Fruit fly (Drosophila melanogaster) whole organism, wandering third instar larva: ENCODE data around the gene CG42680.
A peak's percentile ranks its signal among the peaks of the same experiment; 100 is the strongest.

ENCODE experiments used
- Abd-B ChIP-seq: fragments of >200 bp; optimal IDR thresholded peaks from 2 replicates; lab custom pipeline; 2017; ENCODE audit warnings: missing biosample characterization, missing genetic modification characterization
- CG32264 ChIP-seq: fragments of 200-800 bp; sonication (Bioruptor generic); optimal IDR thresholded peaks from 2 replicates; lab custom pipeline; 2016; ENCODE audit warnings: missing biosample characterization, missing genetic modification characterization
- CG9705 ChIP-seq: fragments of 200-800 bp; sonication (Bioruptor generic); optimal IDR thresholded peaks from 2 replicates; lab custom pipeline; 2018; ENCODE audit warnings: missing biosample characterization, mild to moderate bottlenecking, missing genetic modification characterization
- CrebA ChIP-seq: fragments of 200-800 bp; sonication (Bioruptor generic); optimal IDR thresholded peaks from 2 replicates; lab custom pipeline; 2016; ENCODE audit warnings: missing biosample characterization, mild to moderate bottlenecking, missing genetic modification characterization, borderline replicate concordance
- Dfd ChIP-seq: fragments of >200 bp; optimal IDR thresholded peaks from 2 replicates; lab custom pipeline; 2017; ENCODE audit warnings: missing biosample characterization, missing genetic modification characterization
- Dif ChIP-seq: fragments of 200-275, 200-300 bp; sonication (Bioruptor generic); optimal IDR thresholded peaks from 2 replicates; lab custom pipeline; 2018; ENCODE audit warnings: missing biosample characterization, missing genetic modification characterization; ENCODE audit not compliant: partially characterized antibody
- GATAd ChIP-seq: sonication (Bioruptor generic); optimal IDR thresholded peaks from 2 replicates; lab custom pipeline; 2016; ENCODE audit warnings: missing biosample characterization, missing genetic modification characterization
- HLH106 ChIP-seq: fragments of 200-800 bp; optimal IDR thresholded peaks from 3 replicates; lab custom pipeline; 2019; ENCODE audit warnings: missing biosample characterization, mild to moderate bottlenecking, missing genetic modification characterization, moderate library complexity
- Hnf4 ChIP-seq: fragments of 200-800 bp; sonication (Bioruptor generic); optimal IDR thresholded peaks from 2 replicates; lab custom pipeline; 2016; ENCODE audit warnings: missing biosample characterization, mild to moderate bottlenecking, missing genetic modification characterization
- Hr78 ChIP-seq: fragments of >200 bp; optimal IDR thresholded peaks from 2 replicates; lab custom pipeline; 2017; ENCODE audit warnings: missing biosample characterization, missing genetic modification characterization
- Hr83 ChIP-seq: fragments of 200-300 bp; sonication (Bioruptor generic); optimal IDR thresholded peaks from 2 replicates; lab custom pipeline; 2016; ENCODE audit warnings: missing biosample characterization, mild to moderate bottlenecking, missing genetic modification characterization, moderate library complexity; ENCODE audit not compliant: poor library complexity, severe bottlenecking
- Jra ChIP-seq: sonication (Bioruptor generic); optimal IDR thresholded peaks from 2 replicates; lab custom pipeline; 2016; ENCODE audit warnings: missing biosample characterization, missing genetic modification characterization
- Mio ChIP-seq: sonication (Bioruptor generic); optimal IDR thresholded peaks from 2 replicates; lab custom pipeline; 2016; ENCODE audit warnings: missing biosample characterization, missing genetic modification characterization
- Myc ChIP-seq: fragments of >200 bp; optimal IDR thresholded peaks from 2 replicates; lab custom pipeline; 2017
- N ChIP-seq: fragments of >200 bp; optimal IDR thresholded peaks from 2 replicates; lab custom pipeline; 2018; ENCODE audit warnings: missing biosample characterization, missing external identifiers, missing genetic modification characterization
- OdsH ChIP-seq: fragments of 200-800 bp; sonication (Bioruptor generic); optimal IDR thresholded peaks from 2 replicates; lab custom pipeline; 2016; ENCODE audit warnings: missing biosample characterization, mild to moderate bottlenecking, missing genetic modification characterization
- Rel ChIP-seq, 2 experiments: fragments of 200-800 bp; sonication (Bioruptor generic) in 1 of 2; optimal IDR thresholded peaks; 2 replicates in 1 of 2; 3 replicates in 1 of 2; lab custom pipeline; 2016 to 2019; ENCODE audit warnings: mild to moderate bottlenecking in 2 of 2, missing biosample characterization in 2 of 2, missing genetic modification characterization in 2 of 2, moderate library complexity in 1 of 2
- Sp1 ChIP-seq: fragments of 200-800 bp; sonication (Bioruptor generic); optimal IDR thresholded peaks from 3 replicates; lab custom pipeline; 2019; ENCODE audit warnings: missing biosample characterization, mild to moderate bottlenecking, missing genetic modification characterization, moderate library complexity
- Vsx2 ChIP-seq: fragments of 200-300, 225-300 bp; sonication (Bioruptor generic); optimal IDR thresholded peaks from 2 replicates; lab custom pipeline; 2018; ENCODE audit warnings: missing biosample characterization, missing genetic modification characterization; ENCODE audit not compliant: partially characterized antibody
- br ChIP-seq: fragments of 200-800 bp; sonication (Bioruptor generic); optimal IDR thresholded peaks from 2 replicates; lab custom pipeline; 2016; ENCODE audit warnings: missing biosample characterization, missing genetic modification characterization
- brk ChIP-seq: fragments of 200-800 bp; sonication (Bioruptor generic); optimal IDR thresholded peaks from 2 replicates; lab custom pipeline; 2016; ENCODE audit warnings: missing biosample characterization, mild to moderate bottlenecking, missing genetic modification characterization
- dl ChIP-seq, 2 experiments: fragments of 175-275, 200-275 bp in 1 of 2; fragments of 200-275 bp in 1 of 2; sonication (Bioruptor generic); optimal IDR thresholded peaks; lab custom pipeline; 2018; ENCODE audit warnings: mild to moderate bottlenecking in 2 of 2, missing biosample characterization in 2 of 2, missing genetic modification characterization in 2 of 2, moderate library complexity in 2 of 2; ENCODE audit not compliant: partially characterized antibody in 2 of 2, insufficient read depth in 1 of 2
- dmrt93B ChIP-seq: fragments of 200-800 bp; sonication (Bioruptor generic); optimal IDR thresholded peaks from 2 replicates; lab custom pipeline; 2018; ENCODE audit warnings: missing biosample characterization, mild to moderate bottlenecking, missing genetic modification characterization
- dsf ChIP-seq: sonication (Bioruptor generic); optimal IDR thresholded peaks from 2 replicates; lab custom pipeline; 2016; ENCODE audit warnings: missing biosample characterization, missing genetic modification characterization, borderline replicate concordance
- ey ChIP-seq: fragments of 200-800 bp; sonication (Bioruptor generic); optimal IDR thresholded peaks from 2 replicates; lab custom pipeline; 2016; ENCODE audit warnings: missing biosample characterization, missing genetic modification characterization
- foxo ChIP-seq, 2 experiments: fragments of 200-800 bp; sonication (Bioruptor generic); optimal IDR thresholded peaks; 2 replicates in 1 of 2; 3 replicates in 1 of 2; lab custom pipeline; 2016 to 2017; ENCODE audit warnings: missing biosample characterization in 2 of 2, missing genetic modification characterization in 2 of 2
- fru ChIP-seq: fragments of 200-800 bp; sonication (Bioruptor generic); optimal IDR thresholded peaks from 3 replicates; lab custom pipeline; 2016; ENCODE audit warnings: missing biosample characterization, mild to moderate bottlenecking, missing genetic modification characterization
- h ChIP-seq: fragments of 200-800 bp; sonication (Bioruptor generic); optimal IDR thresholded peaks from 3 replicates; lab custom pipeline; 2016; ENCODE audit warnings: missing biosample characterization, mild to moderate bottlenecking, missing genetic modification characterization
- jim ChIP-seq: fragments of 175-275, 200-325 bp; sonication (Bioruptor generic); optimal IDR thresholded peaks from 2 replicates; lab custom pipeline; 2016; ENCODE audit warnings: missing biosample characterization, mild to moderate bottlenecking, missing genetic modification characterization
- lola ChIP-seq: fragments of >200 bp; optimal IDR thresholded peaks from 2 replicates; lab custom pipeline; 2017; ENCODE audit warnings: missing biosample characterization, missing genetic modification characterization
- pan ChIP-seq: fragments of >200 bp; optimal IDR thresholded peaks from 2 replicates; lab custom pipeline; 2017
- psq ChIP-seq: fragments of 200-800 bp; sonication (Bioruptor generic); optimal IDR thresholded peaks from 3 replicates; lab custom pipeline; 2017; ENCODE audit warnings: missing biosample characterization, mild to moderate bottlenecking, missing genetic modification characterization, moderate library complexity
- rgr ChIP-seq: fragments of 200-800 bp; sonication (Bioruptor generic); optimal IDR thresholded peaks from 3 replicates; lab custom pipeline; 2016; ENCODE audit warnings: missing biosample characterization, mild to moderate bottlenecking, missing genetic modification characterization
- sage ChIP-seq: fragments of 200-800 bp; sonication (Bioruptor generic); optimal IDR thresholded peaks from 2 replicates; lab custom pipeline; 2016; ENCODE audit warnings: missing biosample characterization, mild to moderate bottlenecking, missing genetic modification characterization
- sv ChIP-seq: fragments of 200-800 bp; sonication (Bioruptor generic); optimal IDR thresholded peaks from 3 replicates; lab custom pipeline; 2016; ENCODE audit warnings: missing biosample characterization, missing genetic modification characterization
- tai ChIP-seq: sonication (Bioruptor generic); optimal IDR thresholded peaks from 2 replicates; lab custom pipeline; 2016; ENCODE audit warnings: missing biosample characterization, missing genetic modification characterization
- usp ChIP-seq: fragments of >200 bp; optimal IDR thresholded peaks from 2 replicates; lab custom pipeline; 2017; ENCODE audit warnings: missing biosample characterization, missing genetic modification characterization
- woc ChIP-seq: sonication (Bioruptor generic); optimal IDR thresholded peaks from 2 replicates; lab custom pipeline; 2016; ENCODE audit warnings: missing biosample characterization, mild to moderate bottlenecking, missing genetic modification characterization

Gene CG42680

dm6 chr2L:14553868-14554591 lies 34.0 kb downstream of the CG42680 start (continued):
- peak; percentile 85 for TF ChIP-seq woc (GFP tag; lab: Kevin White, UChicago)

- TF ChIP-seq Myc (lab: Kevin White, UChicago): no peak
- no peak for TF ChIP-seq Abd-B (GFP tag; lab: Kevin White, UChicago)
- peak; percentile 9 for TF ChIP-seq ey (GFP tag; lab: Kevin White, UChicago)
- no peak for TF ChIP-seq Rel (GFP tag; optimal IDR thresholded peaks at IDR 0.05; lab: Kevin White, UChicago)
- peak; percentile 92 for TF ChIP-seq Rel (tag; optimal IDR thresholded peaks at IDR 0.05; lab: Kevin White, UChicago)
- no peak for TF ChIP-seq rgr
- no peak for TF ChIP-seq Vsx2 (GFP tag; lab: Kevin White, UChicago)
- no peak for TF ChIP-seq sage (GFP tag; lab: Kevin White, UChicago)
- TF ChIP-seq GATAd: no peak
- no peak for TF ChIP-seq Sp1 (GFP tag; lab: Kevin White, UChicago)
- no peak for TF ChIP-seq woc (GFP tag; lab: Kevin White, UChicago)
- TF ChIP-seq jim (GFP tag; lab: Kevin White, UChicago): no peak
- TF ChIP-seq OdsH (GFP tag; lab: Kevin White, UChicago): no peak
- no peak for TF ChIP-seq Mio (GFP tag; lab: Kevin White, UChicago)
- no peak for TF ChIP-seq Dif (GFP tag; lab: Kevin White, UChicago)
- TF ChIP-seq pan (lab: Kevin White, UChicago): no peak
- no peak for TF ChIP-seq usp (GFP tag; lab: Kevin White, UChicago)
- TF ChIP-seq CG9705: no peak
- TF ChIP-seq fru (GFP tag; lab: Kevin White, UChicago): peak; percentile 54
- TF ChIP-seq, all 38 proteins: peak for 3
These were observed 35.2 kb downstream of the CG42680 start for dm6 chr2L:14552819-14553218.

DNA sequence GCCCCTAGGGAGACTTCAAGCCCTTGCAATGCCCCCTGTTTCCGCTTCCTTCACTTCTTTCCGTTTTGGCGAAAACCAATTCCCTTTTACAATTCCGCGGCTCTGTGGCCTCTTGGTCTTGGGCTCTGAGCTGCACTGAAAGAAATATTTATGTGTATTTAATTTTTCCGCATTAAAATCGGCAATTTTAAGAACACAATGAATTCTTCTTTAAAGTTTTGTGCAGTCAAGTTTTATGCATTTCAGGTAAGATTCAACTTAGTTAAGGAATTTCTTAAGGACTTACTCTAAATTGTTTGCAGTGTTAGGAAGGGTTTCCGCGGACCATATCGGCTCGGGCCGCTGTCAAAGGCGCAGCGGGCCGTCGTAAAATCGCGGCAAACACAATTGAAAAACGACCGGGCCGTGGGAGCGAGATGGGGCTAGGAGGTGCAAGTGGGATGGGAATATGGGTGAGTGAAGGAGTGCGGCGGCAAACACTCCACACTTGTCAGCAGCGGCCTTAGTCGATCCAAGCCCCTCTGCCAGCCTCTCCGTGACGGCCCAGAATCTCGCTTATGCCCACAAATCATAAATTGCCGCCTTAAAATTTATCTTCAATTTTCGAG lies 35.8 kb downstream of the CG42680 start:
- TF ChIP-seq OdsH (GFP tag; lab: Kevin White, UChicago) (peak; percentile 92), ey (GFP tag; lab: Kevin White, UChicago) (peak; percentile 93), CG9705 (peak; percentile 88), Jra (peak; percentile 88), Myc (lab: Kevin White, UChicago) (no peak), dl (GFP tag; optimal IDR thresholded peaks at IDR 0.05; lab: Kevin White, UChicago; ENCODE audit: insufficient read depth in 1 of 2, partially characterized antibody in 2 of 2) (no peak), fru (GFP tag; lab: Kevin White, UChicago) (peak; percentile 95), GATAd (peak; percentile 29), Rel (GFP tag; optimal IDR thresholded peaks at IDR 0.05; lab: Kevin White, UChicago) (peak; percentile 90), Rel (tag; optimal IDR thresholded peaks at IDR 0.05; lab: Kevin White, UChicago) (peak; percentile 60), Mio (GFP tag; lab: Kevin White, UChicago) (peak; percentile 65), HLH106 (tag; lab: Kevin White, UChicago) (peak; percentile 94), Vsx2 (GFP tag; lab: Kevin White, UChicago) (no peak), h (GFP tag; lab: Kevin White, UChicago) (peak; percentile 95), Hr78 (no peak), psq (GFP tag; lab: Kevin White, UChicago) (peak; percentile 86), brk (GFP tag; lab: Kevin White, UChicago) (peak; percentile 89), Sp1 (GFP tag; lab: Kevin White, UChicago) (peak; percentile 93), pan (lab: Kevin White, UChicago) (no peak), N (GFP tag; lab: Kevin White, UChicago) (no peak), woc (GFP tag; lab: Kevin White, UChicago) (peak; percentile 90), CrebA (GFP tag; lab: Kevin White, UChicago) (peak; percentile 42), foxo (GFP tag; optimal IDR thresholded peaks at IDR 0.05; lab: Kevin White, UChicago) (peak; percentile 27 to 86), dsf (GFP tag; lab: Kevin White, UChicago) (peak; percentile 69), Hnf4 (GFP tag; lab: Kevin White, UChicago) (peak; percentile 94), Dfd (GFP tag; lab: Kevin White, UChicago) (no peak), rgr (peak; percentile 93), CG32264 (GFP tag; lab: Kevin White, UChicago) (peak; percentile 91), tai (peak; percentile 86), Hr83 (no peak), usp (GFP tag; lab: Kevin White, UChicago) (no peak), sv (GFP tag; lab: Kevin White, UChicago) (peak; percentile 22), br (GFP tag; lab: Kevin White, UChicago) (peak; percentile 94), dmrt93B (GFP tag; lab: Kevin White, UChicago) (peak; percentile 84), sage (GFP tag; lab: Kevin White, UChicago) (peak; percentile 92), lola (GFP tag; lab: Kevin White, UChicago) (no peak), Abd-B (GFP tag; lab: Kevin White, UChicago) (no peak), Dif (GFP tag; lab: Kevin White, UChicago) (no peak)
